Worm (Caenorhabditis elegans): ENCODE measurements around the gene enee-1.
A peak's percentile ranks its signal among the peaks of the same experiment; 100 is the strongest.

Gene enee-1

DNA sequence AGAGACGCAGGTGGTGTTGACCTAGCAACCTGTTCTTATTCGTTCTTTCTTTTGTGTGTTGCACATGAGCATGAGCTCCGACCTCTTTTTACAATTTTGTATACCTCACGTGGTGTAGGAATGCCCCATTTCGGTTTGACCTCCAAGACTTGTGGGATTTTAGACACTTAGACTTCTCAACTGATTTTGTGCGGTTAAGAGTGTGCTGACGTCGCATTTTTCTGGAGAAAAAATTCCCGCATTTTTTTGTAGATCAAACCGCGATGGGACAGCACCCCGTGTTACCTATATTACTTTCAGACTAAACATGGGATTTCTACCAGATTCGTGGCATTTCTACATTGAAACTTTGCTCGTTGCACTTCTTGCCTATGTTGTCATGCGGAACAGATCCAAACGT, 26.9 kb downstream of the enee-1 start, which contains the start of gene sptl-1:
Gene sptl-1, plus strand, starts transcription at position 301 of the 400 bp plus-strand sequence.
- TF ChIP-seq hmg-20 (GFP tag; IDR thresholded peaks at IDR 0.05), result no peak
- TF ChIP-seq madf-6 (GFP tag; IDR thresholded peaks at IDR 0.05), result 0 out of 2 replicates have a peak, but pooled peaks have one; percentile 23
- TF ChIP-seq egl-44 (GFP tag; IDR thresholded peaks at IDR 0.05), result no peak
- TF ChIP-seq cebp-1 (GFP tag; IDR thresholded peaks at IDR 0.05), result no peak
- TF ChIP-seq cebp-1 (tag; optimal IDR thresholded peaks at IDR 0.05), result no peak

DNA sequence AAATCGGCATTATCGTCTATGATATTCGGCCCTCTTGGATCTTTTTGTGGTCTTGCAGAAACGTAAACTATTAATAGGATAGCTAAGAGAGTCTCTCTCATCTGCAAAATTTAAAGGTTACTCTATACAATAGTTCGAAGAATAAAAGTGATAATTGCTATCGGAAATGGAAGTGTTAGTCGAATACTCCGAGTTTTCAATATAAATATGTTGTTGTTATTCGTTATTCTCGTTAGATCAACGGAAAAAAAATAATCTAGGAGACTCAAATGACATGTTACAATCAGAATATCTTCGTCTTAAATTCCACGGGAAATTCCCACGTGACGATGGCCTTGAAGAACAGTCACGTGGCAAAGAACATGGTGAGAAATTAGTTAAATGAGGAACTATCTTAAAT, 30.7 kb downstream of the enee-1 start, which contains the start of gene tre-5:
Gene tre-5, minus strand, starts transcription at position 101 of the 400 bp plus-strand sequence.
- no peak for TF ChIP-seq Y67H2A.10 (GFP tag; conservative IDR thresholded peaks at IDR 0.05)
- no peak for TF ChIP-seq hsf-1 (GFP tag; IDR thresholded peaks at IDR 0.05)
- no peak for TF ChIP-seq aptf-2 (GFP tag; conservative IDR thresholded peaks at IDR 0.05)
- TF ChIP-seq lsl-1 (GFP tag; optimal IDR thresholded peaks at IDR 0.05), result no peak
- no peak for TF ChIP-seq C17E4.6 (GFP tag; IDR thresholded peaks at IDR 0.05)
- TF ChIP-seq snpc-3.4 (tag; optimal IDR thresholded peaks at IDR 0.05), result no peak
- no peak for TF ChIP-seq F33H1.4 (GFP tag; IDR thresholded peaks at IDR 0.05)
- TF ChIP-seq F49E8.2 (tag; optimal IDR thresholded peaks at IDR 0.05; ENCODE audit: insufficient read depth), result no peak
- TF ChIP-seq attf-3 (GFP tag; conservative IDR thresholded peaks at IDR 0.05), result no peak

DNA sequence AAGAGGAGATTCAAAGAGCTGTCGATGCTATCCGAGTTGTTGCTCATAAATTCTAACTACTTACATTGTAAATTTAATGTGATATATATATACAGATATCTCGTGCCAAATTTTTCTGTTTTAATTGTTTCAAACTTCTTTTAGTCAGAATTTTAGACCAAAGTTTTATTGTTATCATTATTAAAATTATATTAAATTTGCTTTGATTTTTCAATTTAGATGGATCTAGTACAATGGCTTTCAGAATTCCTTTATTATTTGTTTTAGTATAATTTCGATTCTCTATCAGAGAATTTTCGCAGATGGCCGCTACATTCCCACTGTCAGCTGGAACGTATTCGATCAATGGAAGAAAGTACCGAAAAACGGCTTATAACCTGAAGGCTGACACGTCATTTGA, 32.9 kb downstream of the enee-1 start, which contains the start of gene ascc-1:
Gene ascc-1, plus strand, starts transcription at position 301 of the 400 bp plus-strand sequence.
- TF ChIP-seq ets-4 (GFP tag; optimal IDR thresholded peaks at IDR 0.05), result no peak
- TF ChIP-seq rpc-1 (optimal IDR thresholded peaks at IDR 0.05), result no peak
- TF ChIP-seq rpc-1 (tag; optimal IDR thresholded peaks at IDR 0.05), result no peak
- no peak for TF ChIP-seq zim-3 (tag; optimal IDR thresholded peaks at IDR 0.05)
- TF ChIP-seq ztf-6 (GFP tag; IDR thresholded peaks at IDR 0.05), result no peak
- TF ChIP-seq Y79H2A.3 (GFP tag; conservative IDR thresholded peaks at IDR 0.05), result no peak

DNA sequence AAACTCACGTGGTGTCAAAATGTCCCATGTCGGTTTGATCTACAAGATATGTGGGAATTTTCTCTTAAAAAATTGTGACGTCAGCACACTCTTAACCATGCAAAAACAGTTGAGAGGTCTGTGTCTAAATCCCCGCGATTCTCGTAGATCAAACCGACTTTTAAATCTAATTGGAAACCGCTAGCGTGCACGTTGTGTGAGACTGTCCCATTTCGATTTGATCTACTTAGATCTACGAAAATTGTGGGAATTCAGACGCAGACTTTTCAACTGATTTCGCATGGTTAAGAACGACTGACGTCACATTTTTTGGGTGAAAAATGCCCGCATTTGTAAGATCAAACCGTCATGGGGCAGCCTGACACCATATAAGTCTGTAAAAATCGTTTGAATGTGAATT, 33.4 kb downstream of the enee-1 start:
- TF ChIP-seq B0336.3 (GFP tag; IDR thresholded peaks at IDR 0.05), result peak; percentile 59; the same call in 1 of the 2 replicates
- TF ChIP-seq dpl-1 (GFP tag; optimal IDR thresholded peaks at IDR 0.05), result peak; percentile 16
- TF ChIP-seq ekl-4 (GFP tag; IDR thresholded peaks at IDR 0.05), result 0 out of 2 replicates have a peak, but pooled peaks have one; percentile 45
- TF ChIP-seq fkh-3 (tag; optimal IDR thresholded peaks at IDR 0.05), result no peak
- peak; percentile 10 for TF ChIP-seq efl-1 (GFP tag; optimal IDR thresholded peaks at IDR 0.05)
- peak; percentile 17 for TF ChIP-seq xnd-1 (tag; optimal IDR thresholded peaks at IDR 0.05)
- peak; percentile 66 for TF ChIP-seq madf-6 (GFP tag; IDR thresholded peaks at IDR 0.05)
- peak; percentile 55; the same call in 1 of the 2 replicates for TF ChIP-seq pbrm-1 (GFP tag; IDR thresholded peaks at IDR 0.05)
- TF ChIP-seq T26A5.8 (tag; optimal IDR thresholded peaks at IDR 0.05), result no peak

DNA sequence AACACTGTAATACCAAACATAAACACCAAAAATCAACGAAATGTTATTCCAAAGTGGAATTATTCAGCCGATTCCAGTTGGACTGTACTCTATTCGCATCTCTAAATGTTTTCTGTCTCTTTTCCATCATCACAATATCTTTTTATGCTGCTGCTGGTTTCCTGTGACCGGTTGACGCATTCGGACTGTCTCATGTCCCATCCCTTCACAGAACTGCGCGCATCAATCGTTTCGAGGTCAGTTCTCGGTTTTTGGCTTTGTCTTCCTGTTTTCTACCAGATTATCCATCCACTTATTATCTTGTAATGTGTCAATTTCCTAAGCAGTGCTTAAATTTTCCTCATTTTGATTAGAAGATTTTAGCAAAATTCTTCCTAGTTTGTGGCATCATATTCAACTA, 35.6 kb downstream of the enee-1 start:
- no peak for TF ChIP-seq nhr-80 (tag; optimal IDR thresholded peaks at IDR 0.05)
- no peak for TF ChIP-seq nfyb-1 (GFP tag; IDR thresholded peaks at IDR 0.05)
- TF ChIP-seq hlh-12 (tag; optimal IDR thresholded peaks at IDR 0.05), result no peak
- no peak for TF ChIP-seq dpff-1 (tag; optimal IDR thresholded peaks at IDR 0.05)
- no peak for TF ChIP-seq bed-2 (GFP tag; IDR thresholded peaks at IDR 0.05)
- no peak for TF ChIP-seq ceh-100 (GFP tag; IDR thresholded peaks at IDR 0.05)
- no peak for TF ChIP-seq F10E7.11 (tag; optimal IDR thresholded peaks at IDR 0.05)
- no peak for TF ChIP-seq sptf-2 (GFP tag; optimal IDR thresholded peaks at IDR 0.05)
- TF ChIP-seq gei-17 (GFP tag; optimal IDR thresholded peaks at IDR 0.05), result no peak
- no peak for TF ChIP-seq chd-7 (tag; optimal IDR thresholded peaks at IDR 0.05)
- no peak for TF ChIP-seq rcor-1 (GFP tag; IDR thresholded peaks at IDR 0.05)
- no peak for TF ChIP-seq ceh-27 (GFP tag; optimal IDR thresholded peaks at IDR 0.05)

Data from whole organism, young adult.